Fruit fly (Drosophila melanogaster): Measurements from ENCODE around the gene CG32591.

Gene CG32591

dm6 chrX:14905499-14906044 is 23.2 kb downstream of the CG32591 start, which contains the start of gene CG9512 (continued):
- TF ChIP-seq CG10274 (GFP tag; optimal IDR thresholded peaks at IDR 0.05): no peak
- no peak for TF ChIP-seq Hr78 (GFP tag; optimal IDR thresholded peaks at IDR 0.05)
- TF ChIP-seq ap (GFP tag; IDR thresholded peaks at IDR 0.05): no peak
- TF ChIP-seq CG14014 (GFP tag; IDR thresholded peaks at IDR 0.05): no peak
- TF ChIP-seq nerfin-1 (tag; optimal IDR thresholded peaks at IDR 0.05): no peak
- TF ChIP-seq lab (GFP tag; optimal IDR thresholded peaks at IDR 0.05): peak; percentile 23
- TF ChIP-seq ewg (GFP tag; optimal IDR thresholded peaks at IDR 0.05): no peak
- no peak for TF ChIP-seq sisA (GFP tag; IDR thresholded peaks at IDR 0.05)
- no peak for TF ChIP-seq CG3847 (GFP tag; IDR thresholded peaks at IDR 0.05)
- TF ChIP-seq CG5180 (GFP tag; optimal IDR thresholded peaks at IDR 0.05): no peak
- TF ChIP-seq inv (GFP tag; IDR thresholded peaks at IDR 0.05; ENCODE audit: partially characterized antibody): no peak
- TF ChIP-seq ash1 (GFP tag; optimal IDR thresholded peaks at IDR 0.05): no peak
- TF ChIP-seq ara (GFP tag; IDR thresholded peaks at IDR 0.05): no peak
- TF ChIP-seq odd (GFP tag; optimal IDR thresholded peaks at IDR 0.05): peak; percentile 40
- TF ChIP-seq gsb (GFP tag; IDR thresholded peaks at IDR 0.05): no peak
- TF ChIP-seq exex (tag; optimal IDR thresholded peaks at IDR 0.05): peak; percentile 67
- TF ChIP-seq tap (tag; optimal IDR thresholded peaks at IDR 0.05): no peak
- no peak for TF ChIP-seq pho (GFP tag; optimal IDR thresholded peaks at IDR 0.05)
- no peak for TF ChIP-seq CG13123 (GFP tag; optimal IDR thresholded peaks at IDR 0.05)
- TF ChIP-seq chm (GFP tag; IDR thresholded peaks at IDR 0.05): no peak
- no peak for TF ChIP-seq CG16815 (GFP tag; optimal IDR thresholded peaks at IDR 0.05)
- TF ChIP-seq vvl (GFP tag; IDR thresholded peaks at IDR 0.05): peak; percentile 14; the same call in 1 of the 2 replicates
- TF ChIP-seq bigmax (GFP tag; optimal IDR thresholded peaks at IDR 0.05): no peak
- no peak for TF ChIP-seq CG4282 (GFP tag; optimal IDR thresholded peaks at IDR 0.05)
- TF ChIP-seq ATbp (GFP tag; optimal IDR thresholded peaks at IDR 0.05): no peak
- no peak for TF ChIP-seq CG12299 (tag; optimal IDR thresholded peaks at IDR 0.05)
- peak; percentile 78 for TF ChIP-seq GATAe (GFP tag; conservative IDR thresholded peaks at IDR 0.05)
- TF ChIP-seq Vsx1 (GFP tag; optimal IDR thresholded peaks at IDR 0.05): peak; percentile 52
- no peak for TF ChIP-seq CG30403 (GFP tag; optimal IDR thresholded peaks at IDR 0.05)
- TF ChIP-seq crp (GFP tag; optimal IDR thresholded peaks at IDR 0.05): no peak
- peak; percentile 93; the same call in 3 of the 4 replicates for TF ChIP-seq chinmo (GFP tag; IDR thresholded peaks at IDR 0.05; ENCODE audit: partially characterized antibody)
- no peak for TF ChIP-seq D19A (tag; optimal IDR thresholded peaks at IDR 0.05)
- no peak for TF ChIP-seq bowl (GFP tag; IDR thresholded peaks at IDR 0.05)
- TF ChIP-seq klu (GFP tag; IDR thresholded peaks at IDR 0.05): no peak
- no peak for TF ChIP-seq B-H1 (GFP tag; IDR thresholded peaks at IDR 0.05)
- TF ChIP-seq CG31388 (GFP tag; optimal IDR thresholded peaks at IDR 0.05): no peak
- no peak for TF ChIP-seq CG7372 (GFP tag; IDR thresholded peaks at IDR 0.05)
- no peak for TF ChIP-seq btn (GFP tag; optimal IDR thresholded peaks at IDR 0.05)
- no peak for TF ChIP-seq danr (GFP tag; IDR thresholded peaks at IDR 0.05)
- no peak for TF ChIP-seq Ets97D (GFP tag; optimal IDR thresholded peaks at IDR 0.05)
- TF ChIP-seq CG15514 (GFP tag; optimal IDR thresholded peaks at IDR 0.05): no peak
- TF ChIP-seq CG12744 (GFP tag; optimal IDR thresholded peaks at IDR 0.05): no peak
- 0 out of 2 replicates have a peak, but pooled peaks have one; percentile 8 for TF ChIP-seq Atf6 (GFP tag; IDR thresholded peaks at IDR 0.05)
- TF ChIP-seq nerfin-2 (GFP tag; IDR thresholded peaks at IDR 0.05; ENCODE audit: partially characterized antibody): no peak
- no peak for TF ChIP-seq bcd (GFP tag; optimal IDR thresholded peaks at IDR 0.05)
- TF ChIP-seq hbn (GFP tag; IDR thresholded peaks at IDR 0.05; ENCODE audit: partially characterized antibody): no peak
- no peak for TF ChIP-seq CG15073 (GFP tag; optimal IDR thresholded peaks at IDR 0.05)
- no peak for TF ChIP-seq ems (GFP tag; optimal IDR thresholded peaks at IDR 0.05)
- TF ChIP-seq sug (tag; optimal IDR thresholded peaks at IDR 0.05): peak; percentile 98
- TF ChIP-seq CG11398 (GFP tag; optimal IDR thresholded peaks at IDR 0.05): no peak
